Fruit fly (Drosophila melanogaster): Measurements from ENCODE around the gene CG32024.

The CG32024 gene

DNA sequence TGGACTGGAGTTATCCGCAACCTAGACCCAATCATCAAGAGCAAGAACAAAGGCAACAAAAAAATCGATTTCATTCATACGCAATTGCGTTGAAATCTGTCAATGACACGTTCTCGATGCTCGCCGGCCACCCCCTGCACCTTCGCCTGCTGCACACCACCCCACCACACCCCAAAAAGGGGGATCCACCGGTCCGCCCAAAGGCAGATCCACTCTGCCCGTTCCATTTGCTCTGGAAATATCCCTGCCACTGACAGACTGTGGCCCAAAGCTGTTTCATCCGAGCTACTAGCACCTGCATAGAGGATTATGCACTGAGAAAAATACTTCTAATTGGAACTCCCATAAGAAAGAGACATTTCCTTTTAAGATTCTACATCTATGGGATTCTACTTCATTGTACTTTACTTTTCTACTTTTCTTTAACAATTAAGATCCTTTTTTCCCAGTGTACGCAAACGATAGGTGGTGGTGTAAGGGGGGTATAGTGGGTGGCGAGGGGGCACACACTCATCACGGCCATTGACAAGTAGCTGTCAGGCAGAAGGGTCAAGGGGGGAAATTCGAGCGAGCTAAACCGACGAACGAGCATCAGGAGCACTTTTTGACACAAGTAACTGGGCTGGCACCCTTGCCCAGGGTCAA lies 16.5 kb downstream of the CG32024 start (continued):
- TF ChIP-seq CG14667 (GFP tag; IDR thresholded peaks at IDR 0.05) (no peak), ash1 (GFP tag; optimal IDR thresholded peaks at IDR 0.05) (no peak), CG9876 (GFP tag; optimal IDR thresholded peaks at IDR 0.05) (no peak), CG17385 (GFP tag; optimal IDR thresholded peaks at IDR 0.05) (peak; percentile 41), Gsc (GFP tag; IDR thresholded peaks at IDR 0.05) (no peak), hkb (optimal IDR thresholded peaks at IDR 0.05) (no peak), hkb (GFP tag; IDR thresholded peaks at IDR 0.05) (peak; percentile 32; the same call in 1 of the 2 replicates), CG4707 (GFP tag; optimal IDR thresholded peaks at IDR 0.05) (peak; percentile 8), Mrtf (GFP tag; IDR thresholded peaks at IDR 0.05) (peak; percentile 4; the same call in 1 of the 3 replicates), CG17328 (GFP tag; IDR thresholded peaks at IDR 0.05) (peak; percentile 68), peb (GFP tag; IDR thresholded peaks at IDR 0.05) (peak; percentile 24; the same call in 1 of the 2 replicates), Mes4 (GFP tag; optimal IDR thresholded peaks at IDR 0.05) (no peak), Hmr (GFP tag; optimal IDR thresholded peaks at IDR 0.05) (no peak), psq (GFP tag; optimal IDR thresholded peaks at IDR 0.05) (no peak), CG4404 (GFP tag; IDR thresholded peaks at IDR 0.05) (no peak), CG4360 (GFP tag; IDR thresholded peaks at IDR 0.05) (no peak), CG34224 (GFP tag; IDR thresholded peaks at IDR 0.05; ENCODE audit: partially characterized antibody) (no peak), pho (GFP tag; optimal IDR thresholded peaks at IDR 0.05) (no peak), ftz-f1 (GFP tag; optimal IDR thresholded peaks at IDR 0.05) (no peak), CG12391 (tag; optimal IDR thresholded peaks at IDR 0.05) (peak; percentile 57), jumu (GFP tag; optimal IDR thresholded peaks at IDR 0.05) (peak; percentile 7), slbo (GFP tag; IDR thresholded peaks at IDR 0.05) (peak; percentile 73), Ptx1 (GFP tag; IDR thresholded peaks at IDR 0.05) (peak; percentile 55; the same call in 1 of the 2 replicates), onecut (GFP tag; IDR thresholded peaks at IDR 0.05) (peak; percentile 36), lilli (GFP tag; optimal IDR thresholded peaks at IDR 0.05) (peak; percentile 29), lab (GFP tag; optimal IDR thresholded peaks at IDR 0.05) (peak; percentile 55), Fer3 (tag; optimal IDR thresholded peaks at IDR 0.05) (peak; percentile 3), ac (GFP tag; optimal IDR thresholded peaks at IDR 0.05) (no peak), abd-A (tag; optimal IDR thresholded peaks at IDR 0.05) (no peak), CG17802 (tag; optimal IDR thresholded peaks at IDR 0.05) (no peak), CG11696 (GFP tag; IDR thresholded peaks at IDR 0.05) (no peak), h (optimal IDR thresholded peaks at IDR 0.05) (no peak), Antp (GFP tag; optimal IDR thresholded peaks at IDR 0.05) (no peak), shn (GFP tag; optimal IDR thresholded peaks at IDR 0.05) (peak; percentile 6), Camta (GFP tag; optimal IDR thresholded peaks at IDR 0.05) (no peak), Drgx (GFP tag; IDR thresholded peaks at IDR 0.05) (0 out of 2 replicates have a peak, but pooled peaks have one; percentile 29), gce (GFP tag; IDR thresholded peaks at IDR 0.05) (peak; percentile 57; the same call in 1 of the 3 replicates)

DNA sequence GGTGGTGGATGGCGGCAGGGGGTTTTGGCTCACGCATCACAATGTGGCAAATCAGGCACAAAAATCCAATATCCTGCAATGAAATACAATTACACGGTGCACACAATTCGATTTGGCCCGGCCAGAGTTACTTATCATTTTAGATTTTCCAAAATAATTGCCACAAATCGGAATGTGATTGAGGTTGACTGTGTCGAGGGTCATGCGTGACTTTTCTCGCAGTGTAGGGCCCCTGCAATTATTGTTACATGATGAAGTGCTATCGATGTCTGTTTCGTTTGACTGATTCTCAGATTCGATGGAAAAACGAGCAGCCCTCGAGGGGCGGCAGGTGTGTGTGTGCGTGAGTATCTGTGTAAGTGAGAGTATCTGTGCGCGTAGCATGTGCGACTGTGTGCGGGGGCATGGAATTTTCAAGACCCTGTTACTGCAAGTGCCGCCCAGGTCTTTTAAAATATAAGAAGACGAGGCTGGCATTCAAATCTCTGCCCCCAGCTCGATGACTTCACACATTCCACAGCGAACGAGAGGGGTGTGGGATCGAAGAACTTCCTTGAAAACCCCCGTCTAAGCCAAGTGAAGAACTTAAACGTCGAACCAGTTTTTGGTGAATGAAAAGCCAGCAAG lies 17.1 kb downstream of the CG32024 start:
- TF ChIP-seq CG15073 (GFP tag; optimal IDR thresholded peaks at IDR 0.05), result no peak
- TF ChIP-seq sens (GFP tag), result peak; percentile 68
- 0 out of 3 replicates have a peak, but pooled peaks have one; percentile 2 for TF ChIP-seq CG16813 (GFP tag; IDR thresholded peaks at IDR 0.05; ENCODE audit: partially characterized antibody)
- TF ChIP-seq crc (GFP tag; optimal IDR thresholded peaks at IDR 0.05), result no peak
- peak; percentile 66 for TF ChIP-seq Med (GFP tag)
- peak; percentile 74 for TF ChIP-seq zf30C (GFP tag; optimal IDR thresholded peaks at IDR 0.05)
- peak in 1 of 3 experiments; percentile 2 for TF ChIP-seq Stat92E (GFP tag; optimal IDR thresholded peaks at IDR 0.05)
- peak; percentile 42 for TF ChIP-seq nerfin-1 (tag; optimal IDR thresholded peaks at IDR 0.05)
- TF ChIP-seq vvl (GFP tag; IDR thresholded peaks at IDR 0.05), result 0 out of 2 replicates have a peak, but pooled peaks have one; percentile 6
- no peak for TF ChIP-seq gt (GFP tag; IDR thresholded peaks at IDR 0.05)
- peak; percentile 33 for TF ChIP-seq gsb-n (tag; optimal IDR thresholded peaks at IDR 0.05)
- peak; percentile 39 for TF ChIP-seq cg (GFP tag; optimal IDR thresholded peaks at IDR 0.05)
- TF ChIP-seq zfh1 (GFP tag; IDR thresholded peaks at IDR 0.05), result peak; percentile 19; the same call in 1 of the 3 replicates
- no peak for TF ChIP-seq CG18764 (GFP tag; optimal IDR thresholded peaks at IDR 0.05)
- peak; percentile 10 for TF ChIP-seq CG1603 (tag; optimal IDR thresholded peaks at IDR 0.05)

Data from whole organism, embryonic.